Fruit fly (Drosophila melanogaster) whole organism, larva: ENCODE measurements around the gene CG3918.

ENCODE experiments used
- noc ChIP-seq: fragments of 200-800 bp; sonication (Bioruptor generic); optimal IDR thresholded peaks from 3 replicates; lab custom pipeline; 2019; ENCODE audit warnings: missing biosample characterization, mild to moderate bottlenecking, missing genetic modification characterization, moderate library complexity

The CG3918 gene

DNA sequence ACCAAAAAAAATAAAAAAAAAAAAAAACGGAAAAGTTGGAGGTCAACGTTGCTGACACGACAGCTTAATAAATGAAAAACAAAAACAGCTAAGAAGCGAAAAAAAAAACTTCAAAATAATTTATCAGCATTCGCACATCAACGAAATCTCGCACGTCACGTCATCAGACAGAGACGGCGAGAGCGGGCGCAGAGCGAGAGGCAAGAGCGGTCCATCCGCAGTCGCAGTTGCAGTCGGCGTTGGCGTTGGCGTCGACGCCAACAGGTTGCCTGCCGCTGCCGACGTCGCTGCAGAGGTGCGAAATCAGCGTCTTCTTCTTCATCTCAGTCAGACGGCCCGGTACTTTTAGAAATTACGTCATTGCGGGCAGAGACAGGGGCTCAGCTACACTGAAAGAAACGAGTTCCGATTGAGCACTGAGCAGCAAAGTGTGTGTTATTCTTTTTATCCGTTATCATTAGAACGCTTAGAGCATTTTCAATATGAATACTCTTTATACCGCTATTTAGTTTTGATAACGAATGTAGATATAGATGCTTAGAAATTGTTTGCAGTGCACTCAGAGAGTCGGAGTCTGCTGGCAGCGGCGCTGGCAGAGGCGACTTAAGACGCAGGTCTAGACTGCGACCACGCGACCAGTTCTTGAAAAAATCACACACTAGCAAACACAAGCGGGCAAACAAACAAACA is 25.3 kb downstream of the CG3918 start:
- peak; percentile 97 for TF ChIP-seq noc (tag; lab: Kevin White, UChicago)

DNA sequence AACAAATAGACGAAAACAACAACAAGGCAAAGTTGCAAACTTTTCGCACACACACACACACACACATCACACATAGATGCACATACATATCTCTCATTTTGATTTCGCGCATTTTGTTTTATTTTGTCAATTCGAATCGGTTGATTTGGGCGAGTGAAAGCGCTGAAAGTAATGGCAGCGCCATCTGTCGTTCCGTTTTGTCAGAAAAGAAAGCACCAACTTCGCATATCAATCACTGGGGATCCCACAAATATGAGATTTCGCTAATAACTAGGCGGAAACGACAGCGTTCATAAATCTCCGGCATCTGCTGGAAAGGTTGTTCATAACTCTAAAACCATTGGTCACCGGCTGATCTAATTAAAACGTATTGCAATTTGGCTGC is 25.8 kb downstream of the CG3918 start:
- no peak for TF ChIP-seq noc (tag; lab: Kevin White, UChicago)

DNA sequence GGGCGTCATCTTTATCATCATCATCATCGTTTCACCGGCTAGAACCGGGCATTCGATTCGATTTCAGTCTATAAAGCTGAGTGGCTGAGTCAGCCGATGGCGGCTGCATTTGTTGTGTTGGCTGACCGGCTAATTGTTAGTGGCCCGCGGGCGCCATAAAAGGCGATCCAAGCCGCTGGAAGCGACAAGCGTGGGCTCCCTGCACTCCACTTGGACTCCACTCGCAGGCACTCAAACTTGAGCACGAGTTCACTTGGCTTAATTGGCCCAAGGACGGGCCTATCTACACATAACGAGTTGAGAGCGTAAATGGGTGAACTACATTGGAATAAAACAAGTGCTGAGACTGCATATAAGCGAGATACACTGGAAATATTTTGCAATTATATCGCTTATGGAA is 27.2 kb downstream of the CG3918 start:
- TF ChIP-seq noc (tag; lab: Kevin White, UChicago): no peak

- TF ChIP-seq noc (tag; lab: Kevin White, UChicago): peak; percentile 68
These were observed 47.1 kb downstream of the CG3918 start for dm6 chrX:6571234-6571915.

- TF ChIP-seq noc (tag; lab: Kevin White, UChicago): no peak
These were observed 49.5 kb downstream of the CG3918 start for dm6 chrX:6573799-6574198.

- no peak for TF ChIP-seq noc (tag; lab: Kevin White, UChicago)
These were observed 50.2 kb downstream of the CG3918 start for dm6 chrX:6574488-6574887.
